Fruit fly (Drosophila melanogaster): ENCODE data around the gene CG42728.

The CG42728 gene

DNA sequence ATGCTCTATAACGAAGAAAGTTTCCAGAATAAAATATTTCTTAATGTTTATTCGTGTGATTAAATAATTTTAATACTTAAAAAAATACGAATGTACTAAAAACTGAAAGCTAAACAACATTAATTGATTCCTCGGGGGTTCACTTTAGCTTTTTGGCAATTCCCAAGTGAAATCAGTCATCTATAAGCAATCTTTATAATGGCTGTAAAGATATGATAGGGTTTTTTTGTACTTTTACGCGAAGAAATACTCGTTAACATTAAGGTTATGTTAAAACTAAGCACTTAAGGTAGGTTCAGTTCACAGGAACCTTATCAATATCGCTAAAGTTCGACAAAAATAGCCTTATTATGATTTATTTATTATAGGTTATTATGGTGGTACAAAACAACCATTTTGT lies 8.1 kb downstream of the CG42728 start:
- no peak for TF ChIP-seq Rel (GFP tag; optimal IDR thresholded peaks at IDR 0.05)
- peak; percentile 98 for TF ChIP-seq Rel (tag; optimal IDR thresholded peaks at IDR 0.05)
- TF ChIP-seq rgr (GFP tag; optimal IDR thresholded peaks at IDR 0.05), result no peak

DNA sequence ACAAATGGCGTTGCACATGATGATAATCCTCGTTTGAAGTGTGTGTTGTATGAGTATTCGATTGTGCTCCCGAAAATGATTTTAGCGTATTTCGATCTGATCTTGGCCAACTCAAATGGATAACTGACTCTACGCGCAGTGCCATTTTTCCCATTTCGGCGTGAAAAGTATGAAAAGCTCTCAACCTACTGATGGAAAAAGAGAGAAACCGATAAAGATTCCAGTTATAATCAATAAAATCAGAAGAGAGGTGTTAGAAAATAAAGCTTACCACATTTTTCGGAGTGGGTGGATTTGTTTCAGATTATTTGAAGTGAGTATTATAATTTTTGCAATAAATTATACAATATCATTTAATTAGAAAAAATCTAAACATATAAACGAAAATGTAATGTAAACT lies 8.5 kb downstream of the CG42728 start, which contains the start of gene mex1:
TSS of gene mex1 (minus strand) at position 101 of the 400 bp plus-strand sequence.
- TF ChIP-seq Hnf4 (GFP tag; optimal IDR thresholded peaks at IDR 0.05) (no peak), fru (GFP tag; optimal IDR thresholded peaks at IDR 0.05) (no peak), Dif (GFP tag; optimal IDR thresholded peaks at IDR 0.05; ENCODE audit: partially characterized antibody) (no peak), sv (GFP tag; optimal IDR thresholded peaks at IDR 0.05) (no peak), Myc (optimal IDR thresholded peaks at IDR 0.05) (no peak)

DNA sequence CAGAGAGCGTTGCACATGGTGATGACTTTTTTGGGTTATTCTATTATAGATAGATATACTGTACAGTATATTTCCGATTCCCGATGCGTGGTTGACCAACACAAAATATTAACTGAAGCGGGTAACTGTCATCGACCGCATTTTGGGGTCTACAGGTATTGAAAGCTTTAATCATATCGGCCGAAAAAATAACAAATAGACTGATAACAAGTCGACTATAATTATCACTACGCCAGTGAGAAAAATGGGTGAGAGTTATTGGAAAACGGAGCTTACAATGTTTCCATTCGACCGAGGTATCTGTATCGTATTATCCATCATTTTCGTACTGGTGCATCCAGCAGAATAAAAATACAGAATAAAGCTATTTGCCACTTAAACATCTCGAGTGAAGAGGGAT lies 9.7 kb downstream of the CG42728 start:
- no peak for TF ChIP-seq lola (GFP tag; optimal IDR thresholded peaks at IDR 0.05)
- TF ChIP-seq CG9705 (GFP tag; optimal IDR thresholded peaks at IDR 0.05), result no peak
- no peak for TF ChIP-seq Rel (GFP tag; optimal IDR thresholded peaks at IDR 0.05)
- peak; percentile 45 for TF ChIP-seq Rel (tag; optimal IDR thresholded peaks at IDR 0.05)
- TF ChIP-seq CrebA (GFP tag; optimal IDR thresholded peaks at IDR 0.05; ENCODE audit: borderline replicate concordance), result no peak
- no peak for TF ChIP-seq brk (GFP tag; optimal IDR thresholded peaks at IDR 0.05)

DNA sequence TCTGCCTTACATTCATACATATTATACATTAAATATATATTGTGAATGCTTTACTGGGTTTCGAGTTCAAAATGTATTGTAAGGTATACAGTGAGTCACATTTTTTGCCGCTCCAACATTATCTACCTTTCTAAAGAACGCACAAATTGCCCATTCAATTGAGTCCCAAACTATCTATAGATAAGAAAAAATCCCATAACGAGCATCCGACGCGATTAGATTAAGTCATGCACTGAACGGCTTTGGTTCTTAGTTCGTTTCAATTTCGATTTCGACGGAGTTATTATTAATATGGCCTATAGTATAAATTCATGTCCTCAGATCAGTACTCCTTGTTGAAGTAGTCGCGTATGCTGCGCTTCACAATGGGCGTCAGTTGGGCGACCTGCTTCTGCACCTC lies 10.5 kb downstream of the CG42728 start:
- TF ChIP-seq Rel (GFP tag; optimal IDR thresholded peaks at IDR 0.05) (no peak), Rel (tag; optimal IDR thresholded peaks at IDR 0.05) (peak; percentile 28), Dfd (GFP tag; optimal IDR thresholded peaks at IDR 0.05) (no peak)

DNA sequence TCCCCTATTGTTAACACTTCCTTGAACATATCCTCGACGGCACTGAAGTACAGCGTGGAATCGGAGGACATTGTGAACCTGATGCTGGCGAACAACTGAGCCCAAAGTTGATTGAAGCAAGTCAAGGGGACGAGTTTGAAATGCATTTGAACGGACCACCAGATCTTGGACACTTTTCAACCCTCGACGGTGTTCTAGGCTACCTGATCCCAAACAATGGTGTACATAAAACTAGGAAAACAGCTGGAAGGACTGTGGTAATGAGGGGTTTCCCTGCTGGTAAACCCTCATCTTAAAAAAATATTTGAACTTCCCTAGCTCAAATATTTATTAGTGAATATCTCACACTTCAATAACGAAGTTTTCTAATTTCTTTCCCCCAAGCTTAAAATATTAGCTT lies 11.0 kb downstream of the CG42728 start, which contains the start of gene CG13454:
TSS of gene CG13454 (minus strand) at position 101 of the 400 bp plus-strand sequence.
- TF ChIP-seq pan (optimal IDR thresholded peaks at IDR 0.05) (no peak), dl (GFP tag; optimal IDR thresholded peaks at IDR 0.05; ENCODE audit: insufficient read depth in 1 of 2, partially characterized antibody in 2 of 2) (no peak), Vsx2 (GFP tag; optimal IDR thresholded peaks at IDR 0.05; ENCODE audit: partially characterized antibody) (no peak), jim (GFP tag; optimal IDR thresholded peaks at IDR 0.05) (no peak)

DNA sequence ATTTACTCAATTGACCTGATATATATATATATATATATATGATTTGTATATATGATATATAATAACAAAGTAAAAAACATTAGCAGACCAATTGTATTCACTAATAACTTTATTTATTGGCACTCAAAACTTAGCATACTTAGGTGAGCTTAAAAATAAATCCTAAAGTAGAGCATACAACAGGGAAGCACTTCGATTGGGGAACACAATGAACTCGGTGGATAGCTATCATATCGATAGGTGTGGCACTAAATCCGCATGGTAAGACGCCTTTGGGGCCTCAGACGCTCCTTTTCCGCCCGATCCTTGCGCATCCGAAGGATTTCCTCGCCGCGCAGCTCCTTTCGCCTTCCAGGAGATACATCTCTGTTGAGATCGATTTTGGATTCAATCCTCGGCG lies 11.6 kb downstream of the CG42728 start:
- TF ChIP-seq rgr (GFP tag; optimal IDR thresholded peaks at IDR 0.05) (no peak), br (GFP tag; optimal IDR thresholded peaks at IDR 0.05) (no peak), Hnf4 (GFP tag; optimal IDR thresholded peaks at IDR 0.05) (no peak), Dif (GFP tag; optimal IDR thresholded peaks at IDR 0.05; ENCODE audit: partially characterized antibody) (no peak), lola (GFP tag; optimal IDR thresholded peaks at IDR 0.05) (no peak), HLH106 (tag; optimal IDR thresholded peaks at IDR 0.05) (no peak), Rel (GFP tag; optimal IDR thresholded peaks at IDR 0.05) (no peak), Rel (tag; optimal IDR thresholded peaks at IDR 0.05) (no peak), tai (GFP tag; optimal IDR thresholded peaks at IDR 0.05) (no peak), N (GFP tag; optimal IDR thresholded peaks at IDR 0.05) (peak; percentile 88), Myc (optimal IDR thresholded peaks at IDR 0.05) (peak; percentile 75), Sp1 (GFP tag; optimal IDR thresholded peaks at IDR 0.05) (no peak), Hr83 (GFP tag; optimal IDR thresholded peaks at IDR 0.05; ENCODE audit: poor library complexity, severe bottlenecking) (no peak), woc (GFP tag; optimal IDR thresholded peaks at IDR 0.05) (no peak), CG9705 (GFP tag; optimal IDR thresholded peaks at IDR 0.05) (no peak), fru (GFP tag; optimal IDR thresholded peaks at IDR 0.05) (no peak), dmrt93B (GFP tag; optimal IDR thresholded peaks at IDR 0.05) (no peak)

DNA sequence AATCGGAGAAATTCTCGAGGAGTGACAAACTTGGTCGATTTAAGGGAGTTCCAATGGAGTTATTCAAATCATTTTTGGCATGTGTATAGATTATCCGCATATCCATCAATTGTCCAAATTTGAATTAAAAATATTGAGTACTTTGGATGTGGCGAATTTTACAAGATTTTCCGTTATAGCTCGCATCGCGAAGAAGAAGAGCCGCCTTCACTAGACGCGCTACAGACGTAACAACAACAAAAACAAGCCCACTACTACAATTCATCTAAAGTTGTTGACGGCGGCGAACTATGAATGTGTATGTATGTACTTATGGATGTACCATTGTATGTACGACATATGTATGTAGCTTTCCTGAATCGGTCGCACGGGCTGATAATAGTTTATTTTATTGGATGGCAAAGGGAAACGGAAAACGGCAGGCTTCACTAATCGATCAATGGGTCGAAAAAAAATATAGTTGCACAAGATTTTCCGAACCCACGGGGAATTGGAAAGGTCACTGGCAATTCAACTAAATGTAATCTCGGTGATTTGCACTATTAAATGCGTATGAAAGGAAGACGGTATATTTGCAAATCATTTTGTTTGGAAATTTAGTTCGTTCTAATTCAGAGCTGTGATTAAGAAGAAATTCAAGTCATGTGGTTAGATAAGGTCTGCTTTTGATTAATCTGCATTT lies 13.0 kb downstream of the CG42728 start:
- TF ChIP-seq CG32264 (GFP tag; optimal IDR thresholded peaks at IDR 0.05) (no peak), jim (GFP tag; optimal IDR thresholded peaks at IDR 0.05) (no peak), CrebA (GFP tag; optimal IDR thresholded peaks at IDR 0.05; ENCODE audit: borderline replicate concordance) (no peak)

Data from whole organism, wandering third instar larva.